Fruit fly (Drosophila melanogaster) Kc167 (cell line): ENCODE data around the gene CG8924.

Experiments used
- Sin3A ChIP-seq: fragments of >200 bp; optimal IDR thresholded peaks from 2 replicates; lab custom pipeline; 2018; ENCODE audit warnings: missing external identifiers
- insv ChIP-seq: fragments of >200 bp; optimal IDR thresholded peaks from 3 replicates; lab custom pipeline; 2018; ENCODE audit warnings: missing external identifiers
- psq ChIP-seq: fragments of >200 bp; optimal IDR thresholded peaks from 2 replicates; lab custom pipeline; 2017; ENCODE audit warnings: missing external identifiers
- ttk ChIP-seq: sonication (Bioruptor generic); optimal IDR thresholded peaks from 2 replicates; lab custom pipeline; 2017; ENCODE audit warnings: missing external identifiers

DNA sequence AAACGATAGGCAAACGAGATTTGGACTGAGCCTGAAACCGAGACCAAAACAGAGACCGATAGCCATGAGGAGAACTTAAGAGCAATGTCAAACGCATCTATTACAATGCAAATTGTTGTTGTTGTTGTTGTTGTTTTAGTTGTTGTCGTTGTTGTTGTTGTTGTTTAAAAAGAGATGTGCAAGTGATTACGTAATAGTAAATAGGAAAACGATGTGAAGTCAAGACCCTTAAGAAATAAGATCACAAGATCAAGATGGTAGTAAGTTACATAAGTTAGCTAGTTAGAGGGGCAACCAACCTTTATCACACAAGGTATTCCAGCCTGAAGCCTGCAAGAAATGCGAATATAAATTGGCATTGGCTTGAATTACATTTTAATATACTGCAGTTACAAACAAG is 9.2 kb downstream of the CG8924 start:
- no peak for TF ChIP-seq psq (lab: Kevin White, UChicago)
- no peak for TF ChIP-seq Sin3A
- no peak for TF ChIP-seq insv (lab: Kevin White, UChicago)
- TF ChIP-seq ttk (lab: Kevin White, UChicago): no peak
